Worm (Caenorhabditis elegans) whole organism, young adult: ENCODE results near the gene trcs-1.

Source experiments
- K11D2.4 ChIP-seq: fragments of 200-800 bp; sonication (Bioruptor generic); IDR thresholded peaks from 2 replicates; pipeline ENCODE4 v1.3.6; 2022; ENCODE audit warnings: missing genetic modification reagents, missing genetic modification characterization, missing compliant biosample characterization
- nfyb-1 ChIP-seq: fragments of 200-800 bp; sonication (Bioruptor generic); IDR thresholded peaks from 2 replicates; pipeline ENCODE4 v1.3.6; 2022; ENCODE audit warnings: missing genetic modification reagents, missing genetic modification characterization, missing compliant biosample characterization
- rcor-1 ChIP-seq: fragments of 200-800 bp; sonication (Bioruptor generic); IDR thresholded peaks from 2 replicates; pipeline ENCODE4 v1.3.6; 2022; ENCODE audit warnings: missing genetic modification reagents, missing genetic modification characterization, missing compliant biosample characterization
- snpc-3.4 ChIP-seq: sonication (generic microtip); optimal IDR thresholded peaks from 2 replicates; lab custom pipeline; 2017; ENCODE audit warnings: missing genetic modification characterization, mild to moderate bottlenecking, missing compliant biosample characterization, antibody characterized with exemption, moderate library complexity, missing genotype, missing genetic modification reagents

DNA sequence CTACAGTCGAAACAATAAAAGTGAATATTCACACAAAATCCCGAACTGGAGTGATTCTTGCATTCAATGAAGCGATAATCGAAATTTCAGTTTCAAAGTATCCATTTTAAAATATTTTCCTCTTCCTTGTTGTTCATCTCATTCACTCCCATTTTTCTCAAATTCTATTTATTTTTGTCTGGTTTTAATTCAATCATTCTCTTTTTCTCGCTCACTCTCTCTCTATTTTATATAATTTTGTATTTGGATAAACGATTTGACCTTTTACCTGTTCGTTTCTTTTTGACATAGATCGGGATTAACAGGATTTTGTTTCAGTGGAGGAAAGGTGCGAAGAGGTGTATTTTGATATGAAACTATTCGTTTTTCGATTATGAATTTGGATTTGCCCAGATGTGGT, 42.6 kb downstream of the trcs-1 start, which contains the start of gene T05A1.5:
- TF ChIP-seq K11D2.4 (GFP tag; lab: Robert Waterston, UW) (no peak), snpc-3.4 (tag; lab: Kevin White, UChicago) (no peak), nfyb-1 (GFP tag; lab: Robert Waterston, UW) (no peak), rcor-1 (GFP tag; lab: Robert Waterston, UW) (no peak)
